Fruit fly (Drosophila melanogaster) whole organism, embryonic: ENCODE results near the gene nAChRalpha5.

Experiments
- CG10979 ChIP-seq: fragments of 200-800 bp; sonication (Bioruptor generic); optimal IDR thresholded peaks from 2 replicates; lab custom pipeline; 2018; ENCODE audit warnings: missing biosample characterization, mild to moderate bottlenecking, missing genetic modification characterization, moderate library complexity
- CG11695 ChIP-seq: fragments of 200-800 bp; sonication (Bioruptor generic); IDR thresholded peaks from 3 replicates; pipeline ENCODE4 v1.3.6; 2022; ENCODE audit warnings: missing biosample characterization, missing genetic modification characterization
- CG12391 ChIP-seq: fragments of 200-800 bp; sonication (Bioruptor generic); optimal IDR thresholded peaks from 3 replicates; lab custom pipeline; 2018; ENCODE audit warnings: missing biosample characterization, mild to moderate bottlenecking, missing genetic modification characterization, moderate library complexity
- CG15514 ChIP-seq: fragments of 200-800 bp; sonication (Bioruptor generic); optimal IDR thresholded peaks from 3 replicates; lab custom pipeline; 2017; ENCODE audit warnings: missing biosample characterization, missing genetic modification characterization, mild to moderate bottlenecking, moderate library complexity, missing genetic modification reagents
- CG18764 ChIP-seq: fragments of 200-800 bp; sonication (Bioruptor generic); optimal IDR thresholded peaks from 3 replicates; lab custom pipeline; 2016; ENCODE audit warnings: missing biosample characterization, missing genetic modification characterization
- CG2116 ChIP-seq: fragments of 200-800 bp; sonication (Bioruptor generic); optimal IDR thresholded peaks from 3 replicates; lab custom pipeline; 2018; ENCODE audit warnings: missing biosample characterization, mild to moderate bottlenecking, missing genetic modification characterization
- CG3281 ChIP-seq: fragments of 200-800 bp; sonication (Bioruptor generic); optimal IDR thresholded peaks from 3 replicates; lab custom pipeline; 2017; ENCODE audit warnings: missing biosample characterization, mild to moderate bottlenecking, missing genetic modification characterization
- CG3407 ChIP-seq: fragments of 200-800 bp; sonication (Bioruptor generic); optimal IDR thresholded peaks from 2 replicates; lab custom pipeline; 2018; ENCODE audit warnings: missing biosample characterization, mild to moderate bottlenecking, missing genetic modification characterization
- CG43689 ChIP-seq: fragments of 200-800 bp; sonication (Bioruptor generic); IDR thresholded peaks from 2 replicates; pipeline ENCODE4 v1.3.6; 2022; ENCODE audit warnings: missing biosample characterization, missing genetic modification characterization
- CG6813 ChIP-seq: fragments of 200-800 bp; sonication (Bioruptor generic); optimal IDR thresholded peaks from 2 replicates; lab custom pipeline; 2017; ENCODE audit warnings: missing biosample characterization, missing genetic modification characterization, mild to moderate bottlenecking, moderate library complexity, missing genetic modification reagents
- CG7372 ChIP-seq: fragments of 200-800 bp; sonication (Bioruptor generic); IDR thresholded peaks from 2 replicates; pipeline ENCODE4 v1.3.6; 2022; ENCODE audit warnings: missing biosample characterization, missing genetic modification characterization
- CG8478 ChIP-seq: fragments of >200 bp; optimal IDR thresholded peaks from 2 replicates; lab custom pipeline; 2018
- CG8924 ChIP-seq: fragments of 200-800 bp; optimal IDR thresholded peaks from 3 replicates; lab custom pipeline; 2019; ENCODE audit warnings: missing biosample characterization, mild to moderate bottlenecking, missing genetic modification characterization, moderate library complexity
- CG9797 ChIP-seq: fragments of 200-800 bp; sonication (Bioruptor generic); optimal IDR thresholded peaks from 3 replicates; lab custom pipeline; 2018; ENCODE audit warnings: missing biosample characterization, mild to moderate bottlenecking, missing genetic modification characterization
- Elba2 ChIP-seq: fragments of 200-800 bp; sonication (Bioruptor generic); optimal IDR thresholded peaks from 3 replicates; lab custom pipeline; 2016; ENCODE audit warnings: missing biosample characterization, missing genetic modification characterization
- Ets65A ChIP-seq: fragments of 200-800 bp; sonication (Bioruptor generic); peaks from one replicate; lab custom pipeline; 2016; ENCODE audit warnings: missing biosample characterization, missing genetic modification characterization
- Gug ChIP-seq: fragments of 200-800 bp; sonication (Bioruptor generic); IDR thresholded peaks from 4 replicates; pipeline ENCODE4 v1.3.6; 2022; ENCODE audit warnings: missing biosample characterization, missing genetic modification characterization
- Hmx ChIP-seq: fragments of 200-800 bp; sonication (Bioruptor generic); optimal IDR thresholded peaks from 2 replicates; lab custom pipeline; 2016; ENCODE audit warnings: missing biosample characterization, missing genetic modification characterization
- Lim3 ChIP-seq: fragments of 200-800 bp; sonication (Bioruptor generic); IDR thresholded peaks from 2 replicates; pipeline ENCODE4 v1.3.6; 2022; ENCODE audit warnings: missing biosample characterization, missing genetic modification characterization
- NC2β ChIP-seq: fragments of 200-800 bp; sonication (Bioruptor generic); optimal IDR thresholded peaks from 2 replicates; lab custom pipeline; 2016; ENCODE audit warnings: missing biosample characterization, missing genetic modification characterization
- Ravus ChIP-seq: fragments of 200-800 bp; sonication (Bioruptor generic); IDR thresholded peaks from 2 replicates; pipeline ENCODE4 v1.3.6; 2022; ENCODE audit warnings: missing biosample characterization, missing genetic modification characterization
- Spps ChIP-seq: fragments of 200-800 bp; sonication (Bioruptor generic); optimal IDR thresholded peaks from 2 replicates; lab custom pipeline; 2018; ENCODE audit warnings: missing biosample characterization, mild to moderate bottlenecking, missing genetic modification characterization
- Sry-β ChIP-seq: fragments of 200-800 bp; sonication (Bioruptor generic); optimal IDR thresholded peaks from 2 replicates; lab custom pipeline; 2018; ENCODE audit warnings: missing biosample characterization, mild to moderate bottlenecking, missing genetic modification characterization, moderate library complexity
- Tbp ChIP-seq: fragments of >200 bp; optimal IDR thresholded peaks from 2 replicates; lab custom pipeline; 2018; ENCODE audit warnings: missing biosample characterization, missing genetic modification characterization
- Trl ChIP-seq, 3 experiments: fragments of >200 bp in 2 of 3; fragments of 200-800 bp in 1 of 3; sonication (Bioruptor generic) in 1 of 3; optimal IDR thresholded peaks; 2 replicates in 1 of 3; 3 replicates in 2 of 3; lab custom pipeline; 2016 to 2017; ENCODE audit warnings: missing biosample characterization in 1 of 3, missing genetic modification characterization in 1 of 3
- ash1 ChIP-seq: fragments of 200-800 bp; sonication (Bioruptor generic); optimal IDR thresholded peaks from 2 replicates; lab custom pipeline; 2018; ENCODE audit warnings: missing biosample characterization, mild to moderate bottlenecking, missing genetic modification characterization
- corto ChIP-seq: fragments of 200-800 bp; sonication (Bioruptor generic); optimal IDR thresholded peaks from 2 replicates; lab custom pipeline; 2016; ENCODE audit warnings: missing biosample characterization, mild to moderate bottlenecking, missing genetic modification characterization, moderate library complexity
- da ChIP-seq: fragments of 200-800 bp; sonication (Bioruptor generic); optimal IDR thresholded peaks from 2 replicates; lab custom pipeline; 2016; ENCODE audit warnings: missing biosample characterization, missing genetic modification characterization
- dmrt11E ChIP-seq: fragments of 200-800 bp; sonication (Bioruptor generic); optimal IDR thresholded peaks from 3 replicates; lab custom pipeline; 2018; ENCODE audit warnings: missing biosample characterization, mild to moderate bottlenecking, missing genetic modification characterization, moderate library complexity
- ems ChIP-seq: fragments of 200-800 bp; sonication (Bioruptor generic); optimal IDR thresholded peaks from 3 replicates; lab custom pipeline; 2016; ENCODE audit warnings: missing biosample characterization, missing genetic modification characterization
- esg ChIP-seq: fragments of 200-800 bp; sonication (Bioruptor generic); conservative IDR thresholded peaks from 2 replicates; pipeline ENCODE4 v1.3.6; 2022; ENCODE audit warnings: missing biosample characterization, missing genetic modification characterization
- ewg ChIP-seq: fragments of 200-800 bp; sonication (Bioruptor generic); optimal IDR thresholded peaks from 3 replicates; lab custom pipeline; 2017; ENCODE audit warnings: mild to moderate bottlenecking, missing biosample characterization, missing genetic modification reagents, missing genetic modification characterization
- eyg ChIP-seq: fragments of 200-800 bp; sonication (Bioruptor generic); optimal IDR thresholded peaks from 3 replicates; lab custom pipeline; 2016; ENCODE audit warnings: missing biosample characterization, missing genetic modification characterization
- fd102C ChIP-seq: fragments of 200-800 bp; sonication (Bioruptor generic); optimal IDR thresholded peaks from 2 replicates; lab custom pipeline; 2018; ENCODE audit warnings: missing biosample characterization, mild to moderate bottlenecking, missing genetic modification characterization, moderate library complexity
- kay ChIP-seq: fragments of 200-800 bp; sonication (Bioruptor generic); optimal IDR thresholded peaks from 2 replicates; lab custom pipeline; 2016; ENCODE audit warnings: missing biosample characterization, missing genetic modification characterization
- mam ChIP-seq: fragments of 200-800 bp; sonication (Bioruptor generic); optimal IDR thresholded peaks from 3 replicates; lab custom pipeline; 2016; ENCODE audit warnings: missing biosample characterization, missing genetic modification characterization
- mirr ChIP-seq: fragments of 200-800 bp; sonication (Bioruptor generic); optimal IDR thresholded peaks from 3 replicates; lab custom pipeline; 2018; ENCODE audit warnings: missing biosample characterization, mild to moderate bottlenecking, missing genetic modification characterization
- nerfin-1 ChIP-seq: fragments of 200-800 bp; sonication (Bioruptor generic); optimal IDR thresholded peaks from 3 replicates; lab custom pipeline; 2019; ENCODE audit warnings: missing biosample characterization, mild to moderate bottlenecking, missing genetic modification characterization, moderate library complexity
- oc ChIP-seq: fragments of 200-800 bp; sonication (Bioruptor generic); optimal IDR thresholded peaks from 2 replicates; lab custom pipeline; 2018; ENCODE audit warnings: missing biosample characterization, mild to moderate bottlenecking, missing genetic modification characterization, moderate library complexity
- onecut ChIP-seq: fragments of 200-800 bp; sonication (Bioruptor generic); IDR thresholded peaks from 2 replicates; pipeline ENCODE4 v1.3.6; 2022; ENCODE audit warnings: missing biosample characterization, missing genetic modification characterization
- otp ChIP-seq: fragments of 200-800 bp; sonication (Bioruptor generic); IDR thresholded peaks from 3 replicates; pipeline ENCODE4, ENCODE4 v1.3.6; 2022; ENCODE audit warnings: missing biosample characterization, missing genetic modification characterization
- row ChIP-seq: fragments of 200-800 bp; sonication (Bioruptor generic); IDR thresholded peaks from 3 replicates; pipeline ENCODE4 v1.3.6; 2022; ENCODE audit warnings: missing biosample characterization, missing genetic modification characterization
- sc ChIP-seq, 3 experiments: fragments of >200 bp in 2 of 3; fragments of 200-800 bp in 1 of 3; sonication (Bioruptor generic) in 1 of 3; optimal IDR thresholded peaks; 2 replicates in 2 of 3; 3 replicates in 1 of 3; lab custom pipeline; 2017; ENCODE audit warnings: mild to moderate bottlenecking in 1 of 3, missing biosample characterization in 1 of 3, missing genetic modification characterization in 1 of 3, missing genetic modification reagents in 1 of 3
- sens-2 ChIP-seq: fragments of 200-800 bp; sonication (Bioruptor generic); IDR thresholded peaks from 2 replicates; pipeline ENCODE4 v1.3.6; 2022; ENCODE audit warnings: missing biosample characterization, missing genetic modification characterization
- shn ChIP-seq: fragments of 200-800 bp; sonication (Bioruptor generic); optimal IDR thresholded peaks from 3 replicates; lab custom pipeline; 2016; ENCODE audit warnings: missing biosample characterization, missing genetic modification characterization
- stc ChIP-seq: fragments of 200-800 bp; sonication (Bioruptor generic); IDR thresholded peaks from 2 replicates; pipeline ENCODE4 v1.3.6; 2022; ENCODE audit warnings: missing biosample characterization, missing genetic modification characterization
- tgo ChIP-seq: fragments of 200-800 bp; sonication (Bioruptor generic); IDR thresholded peaks from 3 replicates; pipeline ENCODE4 v1.3.6; 2022; ENCODE audit warnings: missing biosample characterization, missing genetic modification characterization
- ttk ChIP-seq: fragments of 200-800 bp; sonication (Bioruptor generic); IDR thresholded peaks from 2 replicates; pipeline ENCODE4 v2.1.2; 2022; ENCODE audit warnings: missing biosample characterization, missing genetic modification characterization
- usp ChIP-seq: fragments of >200 bp; optimal IDR thresholded peaks from 2 replicates; lab custom pipeline; 2017; ENCODE audit warnings: missing biosample characterization, missing genetic modification characterization
- vvl ChIP-seq: fragments of 200-800 bp; sonication (Bioruptor generic); IDR thresholded peaks from 2 replicates; pipeline ENCODE4 v1.3.6; 2022; ENCODE audit warnings: missing biosample characterization, missing genetic modification characterization
- wdn ChIP-seq: fragments of 200-800 bp; sonication (Bioruptor generic); IDR thresholded peaks from 2 replicates; pipeline ENCODE4 v1.3.6; 2022; ENCODE audit warnings: missing biosample characterization, missing genetic modification characterization

Gene nAChRalpha5

dm6 chr2L:14047170-14047632 is 7.2 kb downstream of the nAChRalpha5 start, which contains the start of gene NimC4 (continued):
- TF ChIP-seq Trl (optimal IDR thresholded peaks at IDR 0.05; lab: Kevin White, UChicago) (no peak), Trl (GFP tag; optimal IDR thresholded peaks at IDR 0.05; lab: Kevin White, UChicago) (peak; percentile 81), sens-2 (peak; percentile 85), Elba2 (GFP tag; lab: Kevin White, UChicago) (peak; percentile 93), Tbp (no peak), corto (GFP tag; lab: Kevin White, UChicago) (no peak), ems (GFP tag; lab: Kevin White, UChicago) (peak; percentile 55), onecut (peak; percentile 32), Ets65A (GFP tag; lab: Kevin White, UChicago) (peak; percentile 94), vvl (GFP tag; lab: Robert Waterston, UW) (peak; percentile 82), eyg (GFP tag; lab: Kevin White, UChicago) (no peak), CG6813 (GFP tag; lab: Kevin White, UChicago) (peak; percentile 66), wdn (no peak), ttk (GFP tag; lab: Robert Waterston, UW) (peak; percentile 53; the same call in 1 of the 2 replicates), ewg (peak; percentile 45), da (GFP tag; lab: Kevin White, UChicago) (peak; percentile 36), Spps (tag; lab: Kevin White, UChicago) (peak; percentile 69), CG3281 (GFP tag; lab: Kevin White, UChicago) (no peak), CG8924 (peak; percentile 87), CG15514 (GFP tag; lab: Kevin White, UChicago) (no peak), Hmx (GFP tag; lab: Kevin White, UChicago) (no peak), CG11695 (peak; percentile 64; the same call in 2 of the 3 replicates), mam (peak; percentile 55), dmrt11E (tag; lab: Kevin White, UChicago) (peak; percentile 98), CG10979 (tag; lab: Kevin White, UChicago) (peak; percentile 94), esg (GFP tag; lab: Robert Waterston, UW) (0 out of 2 replicates have a peak, but pooled peaks have one; percentile 11), Gug (GFP tag; lab: Robert Waterston, UW) (peak; percentile 57; the same call in 2 of the 4 replicates), Ravus (no peak), ash1 (no peak), mirr (GFP tag; lab: Kevin White, UChicago) (no peak), oc (tag; lab: Kevin White, UChicago) (peak; percentile 2), CG2116 (peak; percentile 31), sc (optimal IDR thresholded peaks at IDR 0.05; lab: Kevin White, UChicago) (no peak), sc (GFP tag; optimal IDR thresholded peaks at IDR 0.05; lab: Kevin White, UChicago) (peak; percentile 68), stc (GFP tag; lab: Robert Waterston, UW) (peak; percentile 66; the same call in 1 of the 2 replicates), Lim3 (no peak), row (GFP tag; lab: Robert Waterston, UW) (peak; percentile 77), usp (GFP tag; lab: Kevin White, UChicago) (no peak), CG43689 (GFP tag; lab: Robert Waterston, UW) (no peak), CG3407 (GFP tag; lab: Kevin White, UChicago) (peak; percentile 71), CG8478 (no peak), shn (GFP tag; lab: Kevin White, UChicago) (peak; percentile 63), fd102C (peak; percentile 99), Sry-β (GFP tag; lab: Kevin White, UChicago) (peak; percentile 6), kay (GFP tag; lab: Kevin White, UChicago) (peak; percentile 31), CG7372 (GFP tag; lab: Robert Waterston, UW) (peak; percentile 47; the same call in 1 of the 2 replicates), CG9797 (GFP tag; lab: Kevin White, UChicago) (no peak), tgo (GFP tag; lab: Robert Waterston, UW) (peak; percentile 71), nerfin-1 (peak; percentile 69), CG18764 (GFP tag; lab: Kevin White, UChicago) (peak; percentile 52), NC2β (GFP tag; lab: Kevin White, UChicago) (peak; percentile 80), otp (peak; percentile 89), CG12391 (tag; lab: Kevin White, UChicago) (peak; percentile 83)
